Fruit fly (Drosophila melanogaster) whole organism, embryonic: ENCODE results near the gene CG32137.

Experiments used
- Abd-B ChIP-seq: fragments of 200-800 bp; sonication (Bioruptor generic); optimal IDR thresholded peaks from 2 replicates; lab custom pipeline; 2018; ENCODE audit warnings: missing biosample characterization, mild to moderate bottlenecking, missing genetic modification characterization, moderate library complexity
- Adf1 ChIP-seq: fragments of 200-800 bp; sonication (Bioruptor generic); IDR thresholded peaks from 2 replicates; pipeline ENCODE4 v1.3.6; 2022; ENCODE audit warnings: missing biosample characterization, missing genetic modification characterization
- Aef1 ChIP-seq: fragments of 200-800 bp; sonication (Bioruptor generic); IDR thresholded peaks from 3 replicates; pipeline ENCODE4 v1.3.6; 2022; ENCODE audit warnings: missing biosample characterization, missing genetic modification characterization
- Atf6 ChIP-seq: fragments of 200-800 bp; sonication (Bioruptor generic); IDR thresholded peaks from 2 replicates; pipeline ENCODE4 v1.3.6; 2022; ENCODE audit warnings: missing biosample characterization, missing genetic modification characterization
- Awh ChIP-seq: fragments of 200-800 bp; sonication (Bioruptor generic); IDR thresholded peaks from 2 replicates; pipeline ENCODE4, ENCODE4 v1.3.6; 2022; ENCODE audit warnings: missing biosample characterization, missing genetic modification characterization
- B-H2 ChIP-seq: fragments of 200-800 bp; sonication (Bioruptor generic); optimal IDR thresholded peaks from 2 replicates; lab custom pipeline; 2018; ENCODE audit warnings: missing biosample characterization, mild to moderate bottlenecking, missing genetic modification characterization
- BtbVII ChIP-seq: fragments of 200-800 bp; sonication (Bioruptor generic); optimal IDR thresholded peaks from 3 replicates; lab custom pipeline; 2017; ENCODE audit warnings: missing biosample characterization, mild to moderate bottlenecking, missing genetic modification characterization
- CG10321 ChIP-seq: fragments of 200-800 bp; sonication (Bioruptor generic); IDR thresholded peaks from 2 replicates; pipeline ENCODE4 v1.3.6; 2022; ENCODE audit warnings: missing biosample characterization, missing genetic modification characterization
- CG11504 ChIP-seq: fragments of 200-800 bp; sonication (Bioruptor generic); optimal IDR thresholded peaks from 3 replicates; lab custom pipeline; 2019; ENCODE audit warnings: missing biosample characterization, mild to moderate bottlenecking, missing genetic modification characterization, moderate library complexity
- CG13123 ChIP-seq: fragments of 200-800 bp; sonication (Bioruptor generic); optimal IDR thresholded peaks from 2 replicates; lab custom pipeline; 2016; ENCODE audit warnings: missing biosample characterization, missing genetic modification characterization
- CG15269 ChIP-seq: fragments of 200-800 bp; sonication (Bioruptor generic); optimal IDR thresholded peaks from 2 replicates; lab custom pipeline; 2018; ENCODE audit warnings: missing biosample characterization, mild to moderate bottlenecking, missing genetic modification characterization, moderate library complexity
- CG15514 ChIP-seq: fragments of 200-800 bp; sonication (Bioruptor generic); optimal IDR thresholded peaks from 3 replicates; lab custom pipeline; 2017; ENCODE audit warnings: missing biosample characterization, missing genetic modification characterization, mild to moderate bottlenecking, moderate library complexity, missing genetic modification reagents
- CG15696 ChIP-seq: fragments of 200-800 bp; sonication (Bioruptor generic); optimal IDR thresholded peaks from 2 replicates; lab custom pipeline; 2019; ENCODE audit warnings: missing biosample characterization, mild to moderate bottlenecking, missing genetic modification characterization, moderate library complexity
- CG1603 ChIP-seq: fragments of 200-800 bp; sonication (Bioruptor generic); optimal IDR thresholded peaks from 2 replicates; lab custom pipeline; 2019; ENCODE audit warnings: missing biosample characterization, mild to moderate bottlenecking, missing genetic modification characterization, moderate library complexity
- CG2120 ChIP-seq: fragments of 200-800 bp; sonication (Bioruptor generic); optimal IDR thresholded peaks from 3 replicates; lab custom pipeline; 2016; ENCODE audit warnings: missing biosample characterization, missing genetic modification characterization
- CG5245 ChIP-seq: fragments of 200-800 bp; sonication (Bioruptor generic); optimal IDR thresholded peaks from 3 replicates; lab custom pipeline; 2016; ENCODE audit warnings: missing biosample characterization, missing genetic modification characterization
- CG6254 ChIP-seq: fragments of 200-800 bp; sonication (Bioruptor generic); optimal IDR thresholded peaks from 3 replicates; lab custom pipeline; 2017; ENCODE audit warnings: mild to moderate bottlenecking, missing biosample characterization, missing genetic modification reagents, missing genetic modification characterization
- CG6854 ChIP-seq: fragments of 200-800 bp; sonication (Bioruptor generic); optimal IDR thresholded peaks from 3 replicates; lab custom pipeline; 2017; ENCODE audit warnings: missing biosample characterization, mild to moderate bottlenecking, missing genetic modification characterization
- CG7556 ChIP-seq: fragments of 200-800 bp; sonication (Bioruptor generic); optimal IDR thresholded peaks from 2 replicates; lab custom pipeline; 2017; ENCODE audit warnings: missing biosample characterization, mild to moderate bottlenecking, missing genetic modification characterization
- CG8359 ChIP-seq: fragments of 200-800 bp; sonication (Bioruptor generic); optimal IDR thresholded peaks from 2 replicates; lab custom pipeline; 2017; ENCODE audit warnings: missing biosample characterization, mild to moderate bottlenecking, missing genetic modification characterization, borderline replicate concordance
- CG8924 ChIP-seq: fragments of 200-800 bp; optimal IDR thresholded peaks from 3 replicates; lab custom pipeline; 2019; ENCODE audit warnings: missing biosample characterization, mild to moderate bottlenecking, missing genetic modification characterization, moderate library complexity
- D ChIP-seq, 2 experiments: fragments of 200-800 bp in 1 of 2; fragments of >200 bp in 1 of 2; sonication (Bioruptor generic) in 1 of 2; optimal IDR thresholded peaks; 2 replicates in 1 of 2; 3 replicates in 1 of 2; lab custom pipeline; 2017; ENCODE audit warnings: mild to moderate bottlenecking in 1 of 2, missing biosample characterization in 1 of 2, missing genetic modification characterization in 1 of 2, missing genetic modification reagents in 1 of 2
- Doc2 ChIP-seq: fragments of 200-800 bp; sonication (Bioruptor generic); IDR thresholded peaks from 2 replicates; pipeline ENCODE4 v1.3.6; 2022; ENCODE audit warnings: missing biosample characterization, missing genetic modification characterization
- Dref ChIP-seq: fragments of 200-800 bp; sonication (Bioruptor generic); IDR thresholded peaks from 2 replicates; pipeline ENCODE4 v1.3.6; 2022; ENCODE audit warnings: missing biosample characterization, missing genetic modification characterization
- Eip74EF ChIP-seq, 2 experiments: fragments of 200-800 bp in 1 of 2; fragments of >200 bp in 1 of 2; sonication (Bioruptor generic) in 1 of 2; optimal IDR thresholded peaks; 2 replicates each; lab custom pipeline; 2017 to 2019; ENCODE audit warnings: missing biosample characterization in 2 of 2, missing genetic modification characterization in 2 of 2, mild to moderate bottlenecking in 1 of 2, moderate library complexity in 1 of 2
- Fer1 ChIP-seq: fragments of 200-800 bp; sonication (Bioruptor generic); optimal IDR thresholded peaks from 2 replicates; lab custom pipeline; 2017; ENCODE audit warnings: missing biosample characterization, mild to moderate bottlenecking, missing genetic modification characterization
- HmgZ ChIP-seq: fragments of 200-800 bp; sonication (Bioruptor generic); optimal IDR thresholded peaks from 2 replicates; lab custom pipeline; 2018; ENCODE audit warnings: missing biosample characterization, mild to moderate bottlenecking, missing genetic modification characterization
- Hr3 ChIP-seq: fragments of 200-800 bp; sonication (Bioruptor generic); optimal IDR thresholded peaks from 3 replicates; lab custom pipeline; 2016; ENCODE audit warnings: missing biosample characterization, missing genetic modification characterization
- Hr39 ChIP-seq: fragments of >200 bp; optimal IDR thresholded peaks from 2 replicates; lab custom pipeline; 2017
- Jarid2 ChIP-seq: fragments of 200-800 bp; sonication (Bioruptor generic); optimal IDR thresholded peaks from 3 replicates; lab custom pipeline; 2017; ENCODE audit warnings: mild to moderate bottlenecking, missing biosample characterization, missing genetic modification reagents, missing genetic modification characterization
- Kr ChIP-seq: fragments of 200-800 bp; sonication (Bioruptor generic); optimal IDR thresholded peaks from 2 replicates; lab custom pipeline; 2017; ENCODE audit warnings: missing biosample characterization, mild to moderate bottlenecking, missing genetic modification characterization
- MBD-R2 ChIP-seq: fragments of 200-800 bp; sonication (Bioruptor generic); IDR thresholded peaks from 2 replicates; pipeline ENCODE4 v1.3.6; 2022; ENCODE audit warnings: missing biosample characterization, missing genetic modification characterization
- Med ChIP-seq: fragments of 200-800 bp; sonication (Bioruptor generic); peaks from one replicate; lab custom pipeline; 2016; ENCODE audit warnings: missing biosample characterization, missing genetic modification characterization, mild to moderate bottlenecking, inconsistent platforms, moderate library complexity
- ara ChIP-seq: fragments of 200-800 bp; sonication (Bioruptor generic); IDR thresholded peaks from 2 replicates; pipeline ENCODE4 v1.3.6; 2022; ENCODE audit warnings: missing biosample characterization, missing genetic modification characterization
- bsh ChIP-seq, 2 experiments: fragments of 200-800 bp; sonication (Bioruptor generic); optimal IDR thresholded peaks; 2 replicates each; lab custom pipeline; 2017 to 2018; ENCODE audit warnings: mild to moderate bottlenecking in 2 of 2, missing biosample characterization in 2 of 2, missing genetic modification characterization in 2 of 2, moderate library complexity in 1 of 2
- cg ChIP-seq: fragments of 200-800 bp; sonication (Bioruptor generic); optimal IDR thresholded peaks from 3 replicates; lab custom pipeline; 2019; ENCODE audit warnings: missing biosample characterization, mild to moderate bottlenecking, missing genetic modification characterization, moderate library complexity
- chn ChIP-seq: fragments of 200-800 bp; sonication (Bioruptor generic); optimal IDR thresholded peaks from 2 replicates; lab custom pipeline; 2016; ENCODE audit warnings: missing biosample characterization, missing genetic modification characterization
- cwo ChIP-seq: fragments of 200-800 bp; sonication (Bioruptor generic); optimal IDR thresholded peaks from 3 replicates; lab custom pipeline; 2017; ENCODE audit warnings: missing biosample characterization, missing genetic modification characterization, mild to moderate bottlenecking, moderate library complexity, missing genetic modification reagents
- dpn ChIP-seq, 2 experiments: fragments of 200-800 bp; sonication (Bioruptor generic); optimal IDR thresholded peaks; 3 replicates each; lab custom pipeline; 2016; ENCODE audit warnings: missing biosample characterization in 2 of 2, missing genetic modification characterization in 2 of 2
- mam ChIP-seq: fragments of 200-800 bp; sonication (Bioruptor generic); optimal IDR thresholded peaks from 3 replicates; lab custom pipeline; 2016; ENCODE audit warnings: missing biosample characterization, missing genetic modification characterization
- mirr ChIP-seq: fragments of 200-800 bp; sonication (Bioruptor generic); optimal IDR thresholded peaks from 3 replicates; lab custom pipeline; 2018; ENCODE audit warnings: missing biosample characterization, mild to moderate bottlenecking, missing genetic modification characterization
- mld ChIP-seq: fragments of 200-800 bp; sonication (Bioruptor generic); IDR thresholded peaks from 3 replicates; pipeline ENCODE4 v1.3.6; 2022; ENCODE audit warnings: missing biosample characterization, missing genetic modification characterization; ENCODE audit not compliant: partially characterized antibody
- otp ChIP-seq: fragments of 200-800 bp; sonication (Bioruptor generic); IDR thresholded peaks from 3 replicates; pipeline ENCODE4, ENCODE4 v1.3.6; 2022; ENCODE audit warnings: missing biosample characterization, missing genetic modification characterization
- scrt ChIP-seq: fragments of 200-800 bp; sonication (Bioruptor generic); optimal IDR thresholded peaks from 2 replicates; lab custom pipeline; 2018; ENCODE audit warnings: missing biosample characterization, mild to moderate bottlenecking, missing genetic modification characterization, moderate library complexity
- seq ChIP-seq: fragments of 200-800 bp; sonication (Bioruptor generic); IDR thresholded peaks from 2 replicates; pipeline ENCODE4 v1.3.6; 2022; ENCODE audit warnings: missing biosample characterization, missing genetic modification characterization
- sisA ChIP-seq: fragments of 200-800 bp; sonication (Bioruptor generic); IDR thresholded peaks from 2 replicates; pipeline ENCODE4 v1.3.6; 2022; ENCODE audit warnings: missing biosample characterization, missing genetic modification characterization
- wor ChIP-seq: fragments of 200-800 bp; sonication (Bioruptor generic); IDR thresholded peaks from 2 replicates; pipeline ENCODE4 v1.3.6; 2022; ENCODE audit warnings: missing biosample characterization, missing genetic modification characterization
- z ChIP-seq: fragments of 200-800 bp; sonication (Bioruptor generic); IDR thresholded peaks from 3 replicates; pipeline ENCODE4 v1.3.6; 2022; ENCODE audit warnings: missing biosample characterization, missing genetic modification characterization
- zen2 ChIP-seq: fragments of 200-800 bp; sonication (Bioruptor generic); IDR thresholded peaks from 3 replicates; pipeline ENCODE4 v1.3.6; 2022; ENCODE audit warnings: missing biosample characterization, missing genetic modification characterization; ENCODE audit not compliant: partially characterized antibody

Gene CG32137

DNA sequence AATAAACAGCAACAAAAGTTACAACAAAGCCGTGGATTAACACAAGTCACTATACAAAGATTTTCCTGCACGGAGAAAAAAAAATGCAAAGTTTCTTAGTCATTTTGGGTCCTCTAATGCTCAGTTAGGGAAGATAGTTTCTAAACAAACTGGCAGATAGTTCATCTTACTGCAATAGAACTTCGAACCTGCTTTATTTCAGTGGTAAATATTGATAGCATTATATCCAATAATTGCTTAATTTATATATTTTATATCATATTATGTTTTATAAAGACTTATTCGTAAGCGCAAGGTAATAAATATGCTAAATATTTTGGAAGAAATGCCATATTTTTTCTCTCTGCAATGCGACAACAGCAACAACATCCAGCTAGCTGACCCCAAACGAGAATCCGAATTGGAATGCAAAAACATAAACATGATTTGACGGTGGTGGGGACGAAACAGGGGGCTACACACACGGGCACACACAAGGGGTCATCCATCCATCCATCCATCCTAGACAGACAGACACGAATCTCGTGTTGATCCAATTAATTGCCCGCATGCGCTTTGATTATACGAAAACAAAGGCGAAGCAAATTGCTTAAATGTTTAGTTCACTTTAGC, 27.3 kb upstream of the CG32137 start (continued):
- TF ChIP-seq CG11504 (tag; lab: Kevin White, UChicago) (peak; percentile 83), CG5245 (peak; percentile 31), CG7556 (GFP tag; lab: Kevin White, UChicago) (peak; percentile 81), ara (GFP tag; lab: Robert Waterston, UW) (no peak), Eip74EF (GFP tag; optimal IDR thresholded peaks at IDR 0.05; lab: Kevin White, UChicago) (no peak), otp (no peak), Hr39 (lab: Kevin White, UChicago) (no peak), dpn (GFP tag; optimal IDR thresholded peaks at IDR 0.05; lab: Kevin White, UChicago) (peak in 1 of 2 experiments; percentile 72), CG8359 (peak; percentile 50), chn (GFP tag; lab: Kevin White, UChicago) (no peak), wor (GFP tag; lab: Robert Waterston, UW) (peak; percentile 45; the same call in 1 of the 2 replicates), CG6254 (GFP tag; lab: Kevin White, UChicago) (peak; percentile 31), bsh (GFP tag; optimal IDR thresholded peaks at IDR 0.05; lab: Kevin White, UChicago) (peak in 1 of 2 experiments; percentile 74), CG15696 (tag; lab: Kevin White, UChicago) (no peak), mld (GFP tag; lab: Robert Waterston, UW) (no peak), zen2 (GFP tag; lab: Robert Waterston, UW) (no peak), BtbVII (peak; percentile 50), CG8924 (tag; lab: Kevin White, UChicago) (peak; percentile 74), MBD-R2 (GFP tag; lab: Robert Waterston, UW) (no peak), Kr (GFP tag; lab: Kevin White, UChicago) (no peak), CG13123 (no peak), Awh (GFP tag; lab: Robert Waterston, UW) (no peak), CG15269 (tag; lab: Kevin White, UChicago) (peak; percentile 81), Dref (no peak), Hr3 (peak; percentile 75), D (optimal IDR thresholded peaks at IDR 0.05; lab: Kevin White, UChicago) (no peak), D (GFP tag; optimal IDR thresholded peaks at IDR 0.05; lab: Kevin White, UChicago) (peak; percentile 35), CG1603 (tag; lab: Kevin White, UChicago) (peak; percentile 5)

DNA sequence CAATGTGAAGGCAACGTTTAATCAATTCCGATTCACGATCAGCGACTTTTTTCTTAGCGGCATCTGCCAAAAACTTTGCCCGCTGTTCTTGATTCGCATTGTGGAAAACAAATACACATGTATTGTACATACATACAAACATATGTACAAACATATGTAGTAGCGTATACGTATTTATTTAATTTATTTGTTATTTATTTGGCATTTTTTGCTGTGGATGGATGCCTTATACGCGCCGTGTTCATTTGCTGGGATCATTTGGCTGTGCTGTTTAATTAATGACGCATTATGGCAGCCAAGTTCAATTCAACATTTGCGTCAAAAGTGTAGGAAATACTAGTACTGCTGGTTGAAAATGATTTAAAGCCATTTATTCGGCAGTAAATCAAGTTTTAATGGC, 26.3 kb upstream of the CG32137 start:
- TF ChIP-seq CG10321 (GFP tag; lab: Robert Waterston, UW) (no peak), CG6854 (GFP tag; lab: Kevin White, UChicago) (peak; percentile 30), Adf1 (GFP tag; lab: Robert Waterston, UW) (peak; percentile 35; the same call in 1 of the 2 replicates), Atf6 (GFP tag; lab: Robert Waterston, UW) (0 out of 2 replicates have a peak, but pooled peaks have one; percentile 25), sisA (GFP tag; lab: Robert Waterston, UW) (no peak), scrt (GFP tag; lab: Kevin White, UChicago) (peak; percentile 5), cg (GFP tag; lab: Kevin White, UChicago) (no peak), Doc2 (no peak), mirr (GFP tag; lab: Kevin White, UChicago) (peak; percentile 62), Med (peak; percentile 66), cwo (GFP tag; lab: Kevin White, UChicago) (peak; percentile 51), HmgZ (tag; lab: Kevin White, UChicago) (peak; percentile 16), Abd-B (no peak), CG2120 (GFP tag; lab: Kevin White, UChicago) (peak; percentile 36), BtbVII (peak; percentile 57), z (GFP tag; lab: Robert Waterston, UW) (no peak), mam (GFP tag; lab: Kevin White, UChicago) (no peak), Fer1 (peak; percentile 64), CG15514 (GFP tag; lab: Kevin White, UChicago) (peak; percentile 58), Jarid2 (no peak), seq (GFP tag; lab: Robert Waterston, UW) (peak; percentile 61; the same call in 1 of the 2 replicates), Aef1 (GFP tag; lab: Robert Waterston, UW) (no peak), Awh (GFP tag; lab: Robert Waterston, UW) (no peak), B-H2 (GFP tag; lab: Kevin White, UChicago) (peak; percentile 15)
